Worm (Caenorhabditis elegans) whole organism, L4 larva: ENCODE measurements around the gene srh-212.

Source experiments
- D1046.2 ChIP-seq: fragments of 200-800 bp; sonication (Bioruptor generic); IDR thresholded peaks from 2 replicates; pipeline ENCODE4 v1.3.6; 2022; ENCODE audit warnings: missing genetic modification characterization, missing compliant biosample characterization
- F10B5.3 ChIP-seq: sonication (generic microtip); optimal IDR thresholded peaks from 2 replicates; lab custom pipeline; 2016; ENCODE audit warnings: mild to moderate bottlenecking, missing genetic modification characterization, missing compliant biosample characterization
- F26F4.8 ChIP-seq: fragments of 200-800 bp; sonication (Bioruptor generic); conservative IDR thresholded peaks from 2 replicates; pipeline ENCODE4 v1.3.6; 2022; ENCODE audit warnings: missing genetic modification characterization, missing compliant biosample characterization
- F44E2.7 ChIP-seq: fragments of 200-800 bp; sonication (Bioruptor generic); IDR thresholded peaks from 2 replicates; pipeline ENCODE4 v2.1.2; 2022; ENCODE audit warnings: missing genetic modification characterization, missing compliant biosample characterization
- R02D3.7 ChIP-seq: fragments of 150-350 bp; sonication (generic microtip); optimal IDR thresholded peaks from 3 replicates; lab custom pipeline; 2014; ENCODE audit warnings: missing biosample characterization, missing genetic modification characterization
- T20F7.1 ChIP-seq: fragments of 200-800 bp; sonication (Bioruptor generic); optimal IDR thresholded peaks from 2 replicates; lab custom pipeline; 2018; ENCODE audit warnings: mild to moderate bottlenecking, missing genetic modification characterization, missing compliant biosample characterization
- Y105C5A.15 ChIP-seq: fragments of 200-800 bp; sonication (Bioruptor generic); IDR thresholded peaks from 2 replicates; pipeline ENCODE4 v1.3.6; 2022; ENCODE audit warnings: missing genetic modification characterization, missing compliant biosample characterization
- Y48G9A.11 ChIP-seq: fragments of 200-800 bp; sonication (Bioruptor generic); IDR thresholded peaks from 2 replicates; pipeline ENCODE4 v1.3.6; 2022; ENCODE audit warnings: missing genetic modification reagents, missing genetic modification characterization, missing compliant biosample characterization
- ZK337.2 ChIP-seq: fragments of 200-800 bp; sonication (Bioruptor generic); IDR thresholded peaks from 2 replicates; pipeline ENCODE4 v1.3.6; 2022; ENCODE audit warnings: missing genetic modification reagents, missing genetic modification characterization, missing compliant biosample characterization
- aha-1 ChIP-seq: fragments of 150-350 bp; peaks from one replicate; lab custom pipeline; 2014; ENCODE audit warnings: missing biosample characterization, missing genetic modification characterization
- ceh-20 ChIP-seq: fragments of 200-800 bp; sonication (Bioruptor generic); IDR thresholded peaks from 2 replicates; pipeline ENCODE4 v1.3.6; 2022; ENCODE audit warnings: missing genetic modification reagents, missing genetic modification characterization, missing compliant biosample characterization
- ceh-32 ChIP-seq: sonication (generic microtip); optimal IDR thresholded peaks from 2 replicates; lab custom pipeline; 2016; ENCODE audit warnings: mild to moderate bottlenecking, missing genetic modification characterization, missing compliant biosample characterization; ENCODE audit not compliant: poor library complexity
- ceh-82 ChIP-seq: sonication (generic microtip); optimal IDR thresholded peaks from 2 replicates; lab custom pipeline; 2017; ENCODE audit warnings: missing biosample characterization, missing genetic modification characterization
- cey-2 ChIP-seq: sonication (generic microtip); optimal IDR thresholded peaks from 3 replicates; lab custom pipeline; 2017; ENCODE audit warnings: missing genetic modification characterization, mild to moderate bottlenecking, missing compliant biosample characterization, antibody characterized with exemption, borderline replicate concordance; ENCODE audit not compliant: insufficient read depth
- daf-12 ChIP-seq: fragments of 150-350 bp; optimal IDR thresholded peaks from 2 replicates; lab custom pipeline; 2014; ENCODE audit warnings: missing biosample characterization, missing genetic modification reagents, missing genetic modification characterization
- daf-16 ChIP-seq, 3 experiments: sonication (generic microtip); optimal IDR thresholded peaks; 2 replicates each; lab custom pipeline; 2016 to 2017; ENCODE audit warnings: missing genetic modification characterization in 3 of 3, missing genetic modification reagents in 3 of 3, mild to moderate bottlenecking in 2 of 3, missing compliant biosample characterization in 2 of 3, missing biosample characterization in 1 of 3, moderate library complexity in 1 of 3
- daf-8 ChIP-seq: fragments of 200-800 bp; sonication (Bioruptor generic); IDR thresholded peaks from 2 replicates; pipeline ENCODE4 v1.3.6; 2022; ENCODE audit warnings: missing genetic modification characterization, missing compliant biosample characterization
- dmd-8 ChIP-seq: fragments of 200-800 bp; sonication (Bioruptor generic); IDR thresholded peaks from 2 replicates; pipeline ENCODE4 v1.3.6; 2022; ENCODE audit warnings: missing genetic modification characterization, missing compliant biosample characterization
- dpl-1 ChIP-seq: fragments of 150-350 bp; optimal IDR thresholded peaks from 2 replicates; lab custom pipeline; 2014; ENCODE audit warnings: missing biosample characterization, missing genetic modification reagents, missing genetic modification characterization
- egl-43 ChIP-seq: fragments of 200-800 bp; sonication (Bioruptor generic); IDR thresholded peaks from 2 replicates; pipeline ENCODE4 v1.3.6; 2022; ENCODE audit warnings: missing genetic modification reagents, missing genetic modification characterization, missing compliant biosample characterization
- hif-1 ChIP-seq, 2 experiments: sonication (generic microtip); optimal IDR thresholded peaks; 2 replicates each; lab custom pipeline; 2016 to 2017; ENCODE audit warnings: missing compliant biosample characterization in 2 of 2, missing genetic modification characterization in 2 of 2, missing genetic modification reagents in 2 of 2, missing genotype in 2 of 2, mild to moderate bottlenecking in 1 of 2
- hlh-30 ChIP-seq: sonication (generic microtip); optimal IDR thresholded peaks from 2 replicates; lab custom pipeline; 2017; ENCODE audit warnings: antibody characterized with exemption, mild to moderate bottlenecking, missing genetic modification characterization, missing compliant biosample characterization; ENCODE audit not compliant: insufficient read depth
- hmg-1.1 ChIP-seq: fragments of 200-800 bp; sonication (Bioruptor generic); IDR thresholded peaks from 2 replicates; pipeline ENCODE4 v1.3.6; 2022; ENCODE audit warnings: missing genetic modification reagents, missing genetic modification characterization, missing compliant biosample characterization
- jun-1 ChIP-seq: fragments of 150-350 bp; optimal IDR thresholded peaks from 2 replicates; lab custom pipeline; 2014; ENCODE audit warnings: missing biosample characterization, missing genetic modification reagents, missing genetic modification characterization
- lim-7 ChIP-seq: fragments of 200-800 bp; sonication (Bioruptor generic); IDR thresholded peaks from 2 replicates; pipeline ENCODE4 v1.3.6; 2022; ENCODE audit warnings: missing genetic modification characterization, missing compliant biosample characterization
- lin-15B ChIP-seq: fragments of 150-350 bp; sonication (generic microtip); optimal IDR thresholded peaks from 3 replicates; lab custom pipeline; 2014; ENCODE audit warnings: missing biosample characterization, missing genetic modification characterization
- lir-3 ChIP-seq: sonication (generic microtip); optimal IDR thresholded peaks from 2 replicates; lab custom pipeline; 2016; ENCODE audit warnings: mild to moderate bottlenecking, missing genetic modification characterization, missing compliant biosample characterization
- mdl-1 ChIP-seq, 2 experiments: fragments of 150-350 bp in 1 of 2; sonication (generic microtip) in 1 of 2; optimal IDR thresholded peaks; 2 replicates each; lab custom pipeline; 2014 to 2017; ENCODE audit warnings: missing biosample characterization in 2 of 2, missing genetic modification characterization in 2 of 2
- mep-1 ChIP-seq: fragments of 150-350 bp; sonication (generic microtip); optimal IDR thresholded peaks from 3 replicates; lab custom pipeline; 2014; ENCODE audit warnings: missing biosample characterization, missing genetic modification characterization
- mxl-2 ChIP-seq: fragments of 200-800 bp; sonication (Bioruptor generic); conservative IDR thresholded peaks from 2 replicates; pipeline ENCODE4 v1.3.6; 2022; ENCODE audit warnings: missing genetic modification reagents, missing genetic modification characterization, missing compliant biosample characterization
- mxl-3 ChIP-seq: fragments of 200-800 bp; sonication (Bioruptor generic); optimal IDR thresholded peaks from 2 replicates; lab custom pipeline; 2018; ENCODE audit warnings: mild to moderate bottlenecking, missing genetic modification characterization, missing compliant biosample characterization
- nhr-25 ChIP-seq: sonication (generic microtip); optimal IDR thresholded peaks from 2 replicates; lab custom pipeline; 2017; ENCODE audit warnings: missing genetic modification characterization, mild to moderate bottlenecking, missing compliant biosample characterization, antibody characterized with exemption, moderate library complexity, borderline replicate concordance; ENCODE audit not compliant: insufficient read depth
- nhr-48 ChIP-seq: sonication (generic microtip); optimal IDR thresholded peaks from 2 replicates; lab custom pipeline; 2016; ENCODE audit warnings: mild to moderate bottlenecking, missing genetic modification characterization, missing compliant biosample characterization
- nhr-6 ChIP-seq: fragments of 150-350 bp; optimal IDR thresholded peaks from 2 replicates; lab custom pipeline; 2014; ENCODE audit warnings: missing biosample characterization, missing genetic modification characterization
- nhr-77 ChIP-seq: fragments of 150-350 bp; optimal IDR thresholded peaks from 2 replicates; lab custom pipeline; 2014; ENCODE audit warnings: missing biosample characterization, missing genetic modification characterization
- pqm-1 ChIP-seq: sonication (generic microtip); optimal IDR thresholded peaks from 2 replicates; lab custom pipeline; 2017; ENCODE audit warnings: missing biosample characterization, missing genetic modification characterization
- saeg-2 ChIP-seq: fragments of 200-800 bp; sonication (Bioruptor generic); IDR thresholded peaks from 2 replicates; pipeline ENCODE4 v1.3.6; 2022; ENCODE audit warnings: missing genetic modification reagents, missing genetic modification characterization, missing compliant biosample characterization
- skn-1 ChIP-seq: fragments of 150-350 bp; optimal IDR thresholded peaks from 2 replicates; lab custom pipeline; 2014; ENCODE audit warnings: missing biosample characterization, missing genetic modification characterization
- spr-3 ChIP-seq: fragments of 200-800 bp; sonication (Bioruptor generic); optimal IDR thresholded peaks from 2 replicates; lab custom pipeline; 2018; ENCODE audit warnings: mild to moderate bottlenecking, missing genetic modification characterization, missing compliant biosample characterization
- tra-1 ChIP-seq: fragments of 200-800 bp; sonication (Bioruptor generic); IDR thresholded peaks from 2 replicates; pipeline ENCODE4 v1.3.6; 2022; ENCODE audit warnings: missing genetic modification reagents, missing genetic modification characterization, missing compliant biosample characterization
- vab-7 ChIP-seq: fragments of 200-800 bp; sonication (Bioruptor generic); IDR thresholded peaks from 2 replicates; pipeline ENCODE4 v1.3.6; 2022; ENCODE audit warnings: missing genetic modification reagents, missing genetic modification characterization, missing compliant biosample characterization
- zfp-3 ChIP-seq: fragments of 200-800 bp; sonication (Bioruptor generic); conservative IDR thresholded peaks from 2 replicates; pipeline ENCODE4 v1.3.6; 2022; ENCODE audit warnings: missing genetic modification reagents, missing genetic modification characterization, missing compliant biosample characterization
- ztf-11 ChIP-seq: fragments of 150-350 bp; optimal IDR thresholded peaks from 2 replicates; lab custom pipeline; 2014; ENCODE audit warnings: missing biosample characterization, missing genetic modification characterization

The srh-212 gene

DNA sequence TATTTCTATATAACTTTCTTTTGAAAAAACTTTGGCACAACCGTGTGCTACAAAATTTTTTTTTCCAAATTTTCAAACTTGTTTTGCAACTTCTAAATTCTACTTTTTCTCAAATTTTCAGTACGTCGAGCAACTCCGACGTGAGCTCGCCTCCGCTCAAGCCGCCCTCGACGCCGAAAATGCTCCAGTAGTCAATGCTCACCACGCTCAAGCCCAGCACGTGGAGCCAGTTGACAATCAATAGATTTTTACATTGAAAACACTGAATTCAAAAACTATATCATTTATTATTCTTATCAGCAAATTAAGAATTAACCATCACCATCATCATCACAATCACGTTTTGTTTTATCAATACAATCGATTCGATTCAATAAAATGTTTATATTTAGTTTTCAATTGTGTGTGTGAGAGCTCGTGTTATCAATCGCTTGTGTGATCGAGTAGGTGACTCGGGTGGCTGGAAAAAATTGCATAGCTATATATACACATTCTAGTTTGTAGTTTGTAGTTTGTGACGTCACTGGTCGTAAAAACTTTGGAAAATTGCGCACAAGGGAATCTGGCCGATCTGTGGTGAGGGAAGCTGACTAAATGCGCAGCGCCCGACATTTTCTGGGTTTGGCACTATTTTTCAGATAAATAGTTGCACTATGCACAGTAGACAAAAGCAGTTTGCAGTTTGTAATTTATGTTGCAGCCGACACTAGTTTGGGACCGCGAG is 37.5 kb upstream of the srh-212 start (continued):
- no peak for TF ChIP-seq ZK337.2 (GFP tag; lab: Robert Waterston, UW)
- TF ChIP-seq daf-12 (tag; lab: Kevin White, UChicago), result no peak
- TF ChIP-seq mep-1 (tag; lab: Kevin White, UChicago), result peak; percentile 70
- TF ChIP-seq F26F4.8 (GFP tag; lab: Robert Waterston, UW), result no peak
- peak; percentile 59 for TF ChIP-seq mxl-3
- TF ChIP-seq nhr-6 (tag; lab: Kevin White, UChicago), result no peak
- TF ChIP-seq saeg-2 (GFP tag; lab: Robert Waterston, UW), result 0 out of 2 replicates have a peak, but pooled peaks have one; percentile 9
- TF ChIP-seq mdl-1 (tag; optimal IDR thresholded peaks at IDR 0.05; lab: Kevin White, UChicago), result peak in 1 of 2 experiments; percentile 57
- TF ChIP-seq ceh-20 (GFP tag; lab: Robert Waterston, UW), result 0 out of 2 replicates have a peak, but pooled peaks have one; percentile 7

DNA sequence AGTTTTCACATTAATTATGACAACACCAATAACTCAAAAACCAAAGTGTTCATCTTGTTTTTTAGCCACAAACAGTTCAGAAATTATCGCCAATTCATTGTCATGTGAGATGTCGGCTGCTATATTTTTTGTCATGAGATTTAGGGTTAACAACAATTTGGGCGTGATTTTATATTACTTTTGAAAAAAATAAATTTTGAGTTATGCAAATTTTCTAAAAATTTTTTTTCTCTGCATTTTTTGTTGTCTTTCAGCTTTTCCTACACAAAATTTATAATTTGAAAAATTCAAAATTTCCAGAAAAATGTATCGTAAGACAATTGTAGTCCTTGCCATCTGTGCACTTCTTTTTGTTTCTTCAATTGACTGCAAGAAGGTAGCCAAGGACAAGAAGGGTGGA is 36.1 kb upstream of the srh-212 start, which contains the start of gene F59B1.2:
F59B1.2 (plus strand) TSS at position 301 of the 400 bp plus-strand sequence.
- no peak for TF ChIP-seq daf-8 (GFP tag; lab: Robert Waterston, UW)
- TF ChIP-seq T20F7.1 (GFP tag; lab: Kevin White, UChicago), result peak; percentile 4
- no peak for TF ChIP-seq jun-1 (tag; lab: Kevin White, UChicago)
- TF ChIP-seq hlh-30 (tag; lab: Kevin White, UChicago), result peak; percentile 27
- TF ChIP-seq spr-3 (GFP tag; lab: Kevin White, UChicago), result no peak

DNA sequence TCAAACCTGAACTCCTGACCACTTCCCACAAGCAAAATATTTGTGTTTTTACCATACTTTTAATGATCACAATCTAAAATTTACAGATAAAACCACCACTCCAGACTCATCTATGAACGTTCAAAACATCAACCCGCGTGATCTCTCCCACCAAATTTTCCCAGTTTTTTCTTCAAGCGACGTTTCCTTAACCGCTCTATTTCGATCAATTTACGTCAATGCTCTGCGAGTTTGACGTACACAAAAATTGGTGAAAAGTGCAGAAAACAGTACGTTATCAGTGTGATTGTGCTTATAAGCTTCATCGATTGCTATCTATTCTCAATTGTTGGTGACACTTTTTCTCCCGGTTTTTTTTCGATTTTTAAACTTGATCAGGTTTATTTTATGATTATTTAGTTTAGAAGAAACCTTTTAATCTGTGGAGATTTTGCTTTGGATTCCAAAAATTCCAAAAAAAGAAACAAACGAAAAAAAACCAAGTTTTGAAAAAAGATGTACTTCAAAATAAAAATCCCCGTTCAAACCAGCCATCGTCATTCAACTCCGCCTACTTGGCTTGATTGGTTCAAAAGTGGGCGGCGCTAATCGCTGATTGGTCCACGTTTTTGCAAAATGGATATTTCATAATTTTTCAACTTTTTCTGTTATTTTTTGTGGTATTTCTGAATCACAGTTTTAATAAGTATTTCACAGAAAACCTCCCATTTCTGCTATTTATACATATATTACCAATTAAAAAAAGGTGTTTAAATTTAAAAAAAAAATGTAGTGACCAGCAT is 35.5 kb upstream of the srh-212 start:
- TF ChIP-seq mdl-1 (tag; optimal IDR thresholded peaks at IDR 0.05; lab: Kevin White, UChicago) (peak in 1 of 2 experiments; percentile 27), lim-7 (GFP tag; lab: Robert Waterston, UW) (no peak), tra-1 (no peak), egl-43 (GFP tag; lab: Robert Waterston, UW) (no peak), nhr-77 (tag; lab: Kevin White, UChicago) (peak; percentile 78), lin-15B (tag; lab: Kevin White, UChicago) (no peak), zfp-3 (GFP tag; lab: Robert Waterston, UW) (no peak), hmg-1.1 (GFP tag; lab: Robert Waterston, UW) (no peak), vab-7 (no peak), spr-3 (GFP tag; lab: Kevin White, UChicago) (no peak), nhr-25 (tag; lab: Kevin White, UChicago) (no peak), skn-1 (no peak), ceh-32 (tag; lab: Kevin White, UChicago) (no peak), nhr-48 (peak; percentile 67), aha-1 (no peak), dmd-8 (GFP tag; lab: Robert Waterston, UW) (no peak), ceh-82 (tag; lab: Kevin White, UChicago) (no peak), D1046.2 (GFP tag; lab: Robert Waterston, UW) (no peak), pqm-1 (tag; lab: Kevin White, UChicago) (peak; percentile 31), F26F4.8 (GFP tag; lab: Robert Waterston, UW) (no peak), daf-16 (GFP tag; optimal IDR thresholded peaks at IDR 0.05; lab: Kevin White, UChicago) (no peak), daf-16 (tag; optimal IDR thresholded peaks at IDR 0.05; lab: Kevin White, UChicago) (peak; percentile 96), R02D3.7 (tag; lab: Kevin White, UChicago) (no peak), dpl-1 (no peak), hif-1 (tag; optimal IDR thresholded peaks at IDR 0.05; lab: Kevin White, UChicago) (peak in 1 of 2 experiments; percentile 8), Y48G9A.11 (GFP tag; lab: Robert Waterston, UW) (no peak), cey-2 (tag; lab: Kevin White, UChicago) (no peak), lir-3 (tag; lab: Kevin White, UChicago) (no peak), mxl-2 (no peak), Y105C5A.15 (GFP tag; lab: Robert Waterston, UW) (no peak), mep-1 (tag; lab: Kevin White, UChicago) (peak; percentile 47), saeg-2 (GFP tag; lab: Robert Waterston, UW) (no peak), F10B5.3 (no peak), ztf-11 (tag; lab: Kevin White, UChicago) (no peak), F44E2.7 (GFP tag; lab: Robert Waterston, UW) (no peak)
